Fruit fly (Drosophila melanogaster) whole organism, larva: ENCODE results near the gene CG9962.

Source experiments
- noc ChIP-seq: fragments of 200-800 bp; sonication (Bioruptor generic); optimal IDR thresholded peaks from 3 replicates; lab custom pipeline; 2019; ENCODE audit warnings: missing biosample characterization, mild to moderate bottlenecking, missing genetic modification characterization, moderate library complexity

Gene CG9962

dm6 chr2L:2606725-2607124 lies 40.8 kb downstream of the CG9962 start:
- no peak for TF ChIP-seq noc (tag; lab: Kevin White, UChicago)
